Worm (Caenorhabditis elegans): Measurements from ENCODE around the gene lpr-2.

ce11 chrIV:11795964-11796363 lies 16.9 kb downstream of the lpr-2 start:
- TF ChIP-seq nhr-23 (tag; optimal IDR thresholded peaks at IDR 0.05) (no peak), ztf-4 (tag; optimal IDR thresholded peaks at IDR 0.05) (no peak), elt-3 (tag; optimal IDR thresholded peaks at IDR 0.05) (no peak), ceh-28 (tag; optimal IDR thresholded peaks at IDR 0.05) (no peak), ama-1 (optimal IDR thresholded peaks at IDR 0.05) (no peak), unc-62 (GFP tag; optimal IDR thresholded peaks at IDR 0.05) (no peak), nhr-43 (tag; optimal IDR thresholded peaks at IDR 0.05; ENCODE audit: poor library complexity, severe bottlenecking) (no peak), mdl-1 (tag; optimal IDR thresholded peaks at IDR 0.05) (no peak), ceh-82 (tag; optimal IDR thresholded peaks at IDR 0.05) (no peak)
